Worm (Caenorhabditis elegans) whole organism, L4/young adult: Measurements from ENCODE around the gene K10C9.7.

Experiments used
- W03F9.2 ChIP-seq: fragments of 150-350 bp; optimal IDR thresholded peaks from 2 replicates; lab custom pipeline; 2014; ENCODE audit warnings: missing biosample characterization, missing genetic modification characterization
- dao-5 ChIP-seq: sonication (generic microtip); optimal IDR thresholded peaks from 2 replicates; lab custom pipeline; 2016; ENCODE audit warnings: missing genotype, missing genetic modification characterization, moderate library complexity, missing compliant biosample characterization
- him-1 ChIP-seq: sonication (generic microtip); optimal IDR thresholded peaks from 2 replicates; lab custom pipeline; 2016; ENCODE audit warnings: missing genotype, missing genetic modification reagents, missing genetic modification characterization, missing compliant biosample characterization

The K10C9.7 gene

DNA sequence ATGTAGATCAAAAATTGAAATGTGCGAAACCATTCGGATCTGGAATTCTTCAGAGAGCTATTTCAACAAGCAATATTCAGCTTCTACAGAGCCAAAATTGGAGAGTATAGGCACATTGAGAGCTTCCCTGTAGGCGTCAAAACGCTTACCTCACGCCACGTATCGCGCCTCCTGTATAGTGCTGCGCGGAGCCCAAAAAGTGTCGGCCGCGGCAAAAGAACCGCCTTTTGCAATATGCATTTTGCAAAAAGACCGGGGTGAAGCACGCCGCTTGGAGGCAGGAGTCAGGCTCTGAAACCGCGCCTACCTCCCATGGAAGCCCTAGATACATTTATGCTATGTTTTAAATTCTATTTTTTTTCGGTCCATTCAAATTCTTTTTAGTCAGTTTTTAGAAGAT is 15.7 kb downstream of the K10C9.7 start:
- TF ChIP-seq dao-5 (tag; lab: Kevin White, UChicago) (no peak), W03F9.2 (no peak), him-1 (tag; lab: Kevin White, UChicago) (no peak)

- TF ChIP-seq dao-5 (tag; lab: Kevin White, UChicago), result no peak
- TF ChIP-seq him-1 (tag; lab: Kevin White, UChicago), result no peak
- TF ChIP-seq W03F9.2, result no peak
These were observed 18.0 kb downstream of the K10C9.7 start for ce11 chrV:1049334-1049733.

ce11 chrV:1048482-1048881 is 18.9 kb downstream of the K10C9.7 start, which contains the start of gene nra-4:
nra-4 (minus strand) TSS chrV:1048582.
- TF ChIP-seq him-1 (tag; lab: Kevin White, UChicago) (no peak), W03F9.2 (no peak), dao-5 (tag; lab: Kevin White, UChicago) (no peak)

DNA sequence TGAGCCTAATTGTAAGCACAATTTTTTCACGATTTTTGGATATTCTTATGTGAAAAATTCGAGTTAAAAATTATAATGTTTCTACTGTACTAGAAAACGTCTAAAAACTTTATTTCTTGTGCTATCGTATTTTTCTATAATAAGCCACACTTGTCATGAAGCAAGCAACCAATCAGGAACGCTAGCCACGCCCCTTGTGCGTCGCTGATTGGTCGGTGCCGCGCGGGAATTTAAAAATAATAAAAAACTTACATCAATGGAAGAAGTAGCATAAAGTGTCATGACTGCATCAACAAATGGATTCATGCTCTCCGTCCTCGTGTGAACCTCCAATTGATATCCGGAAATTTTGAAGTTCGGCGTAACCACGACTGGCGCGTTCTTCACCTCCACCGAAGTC is 20.1 kb downstream of the K10C9.7 start:
- no peak for TF ChIP-seq W03F9.2
- TF ChIP-seq him-1 (tag; lab: Kevin White, UChicago), result no peak
- TF ChIP-seq dao-5 (tag; lab: Kevin White, UChicago), result no peak

ce11 chrV:1038074-1038473 is 29.3 kb downstream of the K10C9.7 start:
- TF ChIP-seq dao-5 (tag; lab: Kevin White, UChicago) (no peak), him-1 (tag; lab: Kevin White, UChicago) (no peak), W03F9.2 (no peak)

DNA sequence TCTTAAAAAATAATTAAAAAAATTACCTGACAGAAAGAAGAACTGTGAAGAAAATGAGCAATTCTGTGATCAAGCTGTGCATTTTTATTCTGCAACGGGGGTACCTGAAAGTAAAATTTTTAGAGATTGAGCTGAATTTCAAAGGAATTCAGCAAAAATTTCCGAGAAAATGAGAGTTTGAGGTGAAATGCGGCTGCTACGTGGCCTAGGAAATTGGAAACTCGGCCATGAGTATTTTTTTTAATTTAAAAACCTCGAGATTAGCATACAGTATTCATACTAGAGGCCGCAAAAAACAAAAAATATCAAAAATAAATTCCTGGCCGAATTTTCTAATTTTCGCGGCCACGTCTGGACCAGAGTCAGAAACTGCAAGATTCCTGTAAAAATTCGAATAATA is 34.1 kb downstream of the K10C9.7 start, which contains the start of gene flp-34:
Gene flp-34 (minus strand): TSS at position 101 of the 400 bp plus-strand sequence.
- no peak for TF ChIP-seq W03F9.2
- no peak for TF ChIP-seq him-1 (tag; lab: Kevin White, UChicago)
- no peak for TF ChIP-seq dao-5 (tag; lab: Kevin White, UChicago)

- TF ChIP-seq W03F9.2, result no peak
- no peak for TF ChIP-seq dao-5 (tag; lab: Kevin White, UChicago)
- TF ChIP-seq him-1 (tag; lab: Kevin White, UChicago), result no peak
These were observed 40.3 kb downstream of the K10C9.7 start, which contains the start of gene R09A1.3 for ce11 chrV:1027044-1027443. R09A1.3 (minus strand) TSS chrV:1027074.

DNA sequence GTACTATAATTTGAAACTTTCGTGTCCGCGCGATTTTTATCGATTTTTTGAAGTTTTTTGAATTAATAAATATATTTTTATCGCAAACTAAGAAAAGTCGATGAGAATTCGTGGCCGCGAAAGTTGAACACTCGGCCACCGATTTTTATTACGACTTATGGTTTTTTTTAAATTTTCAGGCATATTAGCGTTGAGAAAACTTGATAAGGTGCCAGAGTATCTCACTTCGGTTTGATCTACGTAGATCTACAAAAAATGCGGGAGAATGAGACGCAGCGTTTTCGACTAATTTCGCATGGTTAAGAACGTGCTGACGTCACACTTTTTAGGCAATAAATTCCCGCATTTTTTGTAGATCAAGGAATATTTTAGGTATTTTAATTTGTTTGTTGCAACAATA is 44.0 kb downstream of the K10C9.7 start, which contains the start of gene pei-2:
Gene pei-2 (minus strand): TSS at position 101 of the 400 bp plus-strand sequence.
- TF ChIP-seq dao-5 (tag; lab: Kevin White, UChicago) (no peak), W03F9.2 (no peak), him-1 (tag; lab: Kevin White, UChicago) (no peak)

DNA sequence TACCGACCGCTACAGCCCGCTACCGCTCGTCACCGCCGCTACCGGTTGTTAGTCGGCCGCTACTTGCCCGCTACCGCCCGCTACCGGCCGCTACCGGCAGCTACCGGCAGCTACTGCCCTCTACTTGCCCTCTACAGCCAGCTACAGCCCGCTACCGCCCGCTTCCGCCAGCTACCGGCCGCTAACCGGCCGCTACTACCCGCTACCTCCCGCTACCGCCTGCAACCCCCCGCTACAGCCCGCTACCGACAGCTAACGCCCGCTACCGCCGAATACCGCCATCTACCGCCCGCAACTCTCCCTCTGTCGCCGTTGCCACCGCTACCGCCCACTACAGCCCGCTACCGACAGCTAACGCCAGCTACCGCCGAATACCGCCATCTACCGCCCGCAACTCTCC is 45.9 kb downstream of the K10C9.7 start:
- no peak for TF ChIP-seq him-1 (tag; lab: Kevin White, UChicago)
- TF ChIP-seq dao-5 (tag; lab: Kevin White, UChicago), result no peak
- TF ChIP-seq W03F9.2, result no peak

ce11 chrV:1017196-1017595 is 50.2 kb downstream of the K10C9.7 start:
- TF ChIP-seq W03F9.2, result no peak
- no peak for TF ChIP-seq dao-5 (tag; lab: Kevin White, UChicago)
- no peak for TF ChIP-seq him-1 (tag; lab: Kevin White, UChicago)
